Fruit fly (Drosophila melanogaster) whole organism: ENCODE data around the gene Asator.

ENCODE experiments used
- EcR ChIP-seq, 2 experiments: fragments of >200 bp; optimal IDR thresholded peaks; 2 replicates each; lab custom pipeline; 2017; ENCODE audit warnings: missing biosample characterization in 2 of 2, missing genetic modification characterization in 2 of 2, missing genetic modification reagents in 2 of 2
- pan ChIP-seq: fragments of >200 bp; optimal IDR thresholded peaks from 2 replicates; lab custom pipeline; 2017
- psq ChIP-seq: fragments of >200 bp; optimal IDR thresholded peaks from 2 replicates; lab custom pipeline; 2017

DNA sequence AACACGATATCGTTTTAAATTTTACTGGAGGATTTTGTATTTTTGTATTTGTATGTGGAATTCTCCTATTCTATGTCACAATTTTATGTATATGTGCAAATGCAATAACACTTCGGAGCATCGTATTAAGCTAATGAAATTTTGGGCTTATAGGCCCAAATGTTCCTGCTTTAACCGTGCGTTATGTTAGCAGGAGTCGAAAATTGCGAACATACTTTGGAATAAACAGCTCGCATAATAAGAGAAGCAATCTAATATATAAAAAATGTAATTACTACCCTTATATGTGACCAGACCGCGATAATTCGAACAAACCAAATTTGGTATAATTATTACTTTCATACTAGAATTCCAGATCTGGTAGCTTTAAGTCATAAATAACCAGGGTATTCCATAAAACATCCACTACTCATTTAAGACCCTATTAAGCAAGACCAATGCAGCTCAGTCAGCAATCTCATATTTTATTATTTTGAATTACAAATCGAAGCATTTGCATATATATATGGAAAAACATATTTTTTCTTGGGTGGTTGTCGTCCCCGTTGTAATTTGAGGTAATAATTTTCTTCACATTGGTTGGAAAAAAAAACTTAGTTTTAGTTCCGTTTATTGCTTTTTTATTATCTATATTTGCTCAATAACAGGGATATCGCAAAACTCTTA lies 45.1 kb downstream of the Asator start, which contains the start of gene lgs:
- TF ChIP-seq EcR (GFP tag; optimal IDR thresholded peaks at IDR 0.05; lab: Kevin White, UChicago): no peak
- no peak for TF ChIP-seq pan (lab: Kevin White, UChicago)
- TF ChIP-seq psq (lab: Kevin White, UChicago): no peak
